Worm (Caenorhabditis elegans) whole organism, L1 larva: ENCODE results near the gene Y37E11AL.12.

Experiments used
- C16A3.4 ChIP-seq: fragments of 150-350 bp; optimal IDR thresholded peaks from 2 replicates; lab custom pipeline; 2014; ENCODE audit warnings: missing biosample characterization, missing genetic modification characterization
- C34B4.2 ChIP-seq: sonication (generic microtip); optimal IDR thresholded peaks from 2 replicates; lab custom pipeline; 2017; ENCODE audit warnings: mild to moderate bottlenecking, missing genetic modification characterization, missing compliant biosample characterization
- aha-1 ChIP-seq: fragments of 150-350 bp; optimal IDR thresholded peaks from 2 replicates; lab custom pipeline; 2014; ENCODE audit warnings: missing biosample characterization, missing genetic modification characterization
- alr-1 ChIP-seq: fragments of 200-800 bp; sonication (Bioruptor generic); optimal IDR thresholded peaks from 2 replicates; lab custom pipeline; 2018; ENCODE audit warnings: borderline replicate concordance, mild to moderate bottlenecking, missing genetic modification characterization, missing compliant biosample characterization
- aly-2 ChIP-seq: fragments of 150-350 bp; optimal IDR thresholded peaks from 2 replicates; lab custom pipeline; 2014; ENCODE audit warnings: missing biosample characterization, missing genetic modification characterization
- ama-1 ChIP-seq: fragments of 150-350 bp; optimal IDR thresholded peaks from 2 replicates; lab custom pipeline; 2014
- ceh-90 ChIP-seq: sonication (generic microtip); optimal IDR thresholded peaks from 2 replicates; lab custom pipeline; 2016; ENCODE audit warnings: missing genetic modification characterization, missing compliant biosample characterization
- ces-1 ChIP-seq: fragments of 150-350 bp; optimal IDR thresholded peaks from 2 replicates; lab custom pipeline; 2014; ENCODE audit warnings: missing biosample characterization, missing genetic modification reagents, missing genetic modification characterization
- dpl-1 ChIP-seq, 3 experiments: fragments of 150-350 bp in 2 of 3; sonication (generic microtip) in 1 of 3; optimal IDR thresholded peaks; 2 replicates each; lab custom pipeline; 2014 to 2017; ENCODE audit warnings: missing biosample characterization in 3 of 3, missing genetic modification characterization in 3 of 3, missing genetic modification reagents in 3 of 3
- dsc-1 ChIP-seq: sonication (generic microtip); optimal IDR thresholded peaks from 2 replicates; lab custom pipeline; 2016; ENCODE audit warnings: mild to moderate bottlenecking, missing genetic modification characterization, missing compliant biosample characterization
- efl-1 ChIP-seq, 4 experiments: fragments of 150-350 bp; optimal IDR thresholded peaks in 3 of 4; peaks in 1 of 4; 1 replicate in 1 of 4; 2 replicates in 3 of 4; lab custom pipeline; 2014; ENCODE audit warnings: missing biosample characterization in 2 of 4, missing genetic modification characterization in 2 of 4, missing genetic modification reagents in 2 of 4
- elt-2 ChIP-seq: sonication (generic microtip); optimal IDR thresholded peaks from 2 replicates; lab custom pipeline; 2016; ENCODE audit warnings: missing genetic modification characterization, mild to moderate bottlenecking, inconsistent platforms, missing compliant biosample characterization, missing genetic modification reagents
- ets-5 ChIP-seq: fragments of 200-800 bp; sonication (Bioruptor generic); IDR thresholded peaks from 2 replicates; pipeline ENCODE4 v1.3.6; 2022; ENCODE audit warnings: missing genetic modification characterization, missing compliant biosample characterization
- fkh-8 ChIP-seq: sonication (generic microtip); optimal IDR thresholded peaks from 2 replicates; lab custom pipeline; 2016; ENCODE audit warnings: mild to moderate bottlenecking, missing genetic modification characterization, missing compliant biosample characterization
- fos-1 ChIP-seq: fragments of 150-350 bp; optimal IDR thresholded peaks from 2 replicates; lab custom pipeline; 2014; ENCODE audit warnings: missing biosample characterization, missing genetic modification characterization
- irx-1 ChIP-seq: sonication (generic microtip); optimal IDR thresholded peaks from 2 replicates; lab custom pipeline; 2016; ENCODE audit warnings: missing genetic modification characterization, missing compliant biosample characterization
- isw-1 ChIP-seq: fragments of 200-800 bp; sonication (Bioruptor generic); IDR thresholded peaks from 2 replicates; pipeline ENCODE4 v1.3.6; 2022; ENCODE audit warnings: missing genetic modification characterization, missing compliant biosample characterization
- jun-1 ChIP-seq: fragments of 150-350 bp; optimal IDR thresholded peaks from 2 replicates; lab custom pipeline; 2014; ENCODE audit warnings: missing biosample characterization, missing genetic modification reagents, missing genetic modification characterization
- lin-14 ChIP-seq: fragments of 200-800 bp; sonication (Bioruptor generic); optimal IDR thresholded peaks from 2 replicates; lab custom pipeline; 2018; ENCODE audit warnings: mild to moderate bottlenecking, missing genetic modification characterization, moderate library complexity, missing compliant biosample characterization
- lin-35 ChIP-seq, 2 experiments: fragments of 150-350 bp; optimal IDR thresholded peaks; 2 replicates each; lab custom pipeline; 2014; ENCODE audit warnings: missing biosample characterization in 2 of 2, missing genetic modification characterization in 2 of 2, missing genetic modification reagents in 2 of 2
- lsy-2 ChIP-seq, 2 experiments: fragments of 150-350 bp; optimal IDR thresholded peaks; 2 replicates each; lab custom pipeline; 2014; ENCODE audit warnings: missing biosample characterization in 2 of 2, missing genetic modification characterization in 2 of 2
- mef-2 ChIP-seq: fragments of 150-350 bp; optimal IDR thresholded peaks from 2 replicates; lab custom pipeline; 2014; ENCODE audit warnings: missing biosample characterization, missing genetic modification characterization
- mep-1 ChIP-seq: fragments of 150-350 bp; optimal IDR thresholded peaks from 2 replicates; lab custom pipeline; 2014; ENCODE audit warnings: missing biosample characterization, missing genetic modification characterization
- nhr-12 ChIP-seq: sonication (generic microtip); optimal IDR thresholded peaks from 2 replicates; lab custom pipeline; 2017; ENCODE audit warnings: missing biosample characterization, missing genetic modification characterization
- nhr-20 ChIP-seq: sonication (generic microtip); optimal IDR thresholded peaks from 2 replicates; lab custom pipeline; 2016; ENCODE audit warnings: mild to moderate bottlenecking, missing genetic modification characterization, missing compliant biosample characterization
- nhr-237 ChIP-seq: fragments of 150-350 bp; optimal IDR thresholded peaks from 2 replicates; lab custom pipeline; 2014; ENCODE audit warnings: missing biosample characterization, missing genetic modification characterization
- nhr-71 ChIP-seq: sonication (generic microtip); optimal IDR thresholded peaks from 2 replicates; lab custom pipeline; 2016; ENCODE audit warnings: mild to moderate bottlenecking, missing genetic modification characterization, moderate library complexity, missing compliant biosample characterization
- nhr-76 ChIP-seq: sonication (generic microtip); optimal IDR thresholded peaks from 2 replicates; lab custom pipeline; 2017; ENCODE audit warnings: missing biosample characterization, missing genetic modification characterization
- nhr-84 ChIP-seq: sonication (generic microtip); optimal IDR thresholded peaks from 2 replicates; lab custom pipeline; 2017; ENCODE audit warnings: missing biosample characterization, missing genetic modification characterization
- nhr-85 ChIP-seq: sonication (generic microtip); peaks from one replicate; lab custom pipeline; 2016; ENCODE audit warnings: missing genetic modification characterization, inconsistent platforms, missing compliant biosample characterization
- rnt-1 ChIP-seq: sonication (generic microtip); optimal IDR thresholded peaks from 2 replicates; lab custom pipeline; 2016; ENCODE audit warnings: mild to moderate bottlenecking, missing genetic modification characterization, moderate library complexity, missing compliant biosample characterization
- snu-23 ChIP-seq: sonication (generic microtip); optimal IDR thresholded peaks from 2 replicates; lab custom pipeline; 2016; ENCODE audit warnings: missing genetic modification characterization, missing compliant biosample characterization
- sox-4 ChIP-seq: sonication (generic microtip); optimal IDR thresholded peaks from 2 replicates; lab custom pipeline; 2016; ENCODE audit warnings: missing genetic modification characterization, missing compliant biosample characterization
- sptf-1 ChIP-seq: fragments of 150-350 bp; optimal IDR thresholded peaks from 2 replicates; lab custom pipeline; 2014; ENCODE audit warnings: missing biosample characterization, missing genetic modification characterization
- sup-37 ChIP-seq: fragments of 200-800 bp; sonication (Bioruptor generic); optimal IDR thresholded peaks from 2 replicates; lab custom pipeline; 2018; ENCODE audit warnings: mild to moderate bottlenecking, missing genetic modification characterization, missing compliant biosample characterization
- tbx-2 ChIP-seq: sonication (generic microtip); optimal IDR thresholded peaks from 2 replicates; lab custom pipeline; 2016; ENCODE audit warnings: missing genetic modification characterization, missing compliant biosample characterization
- tlp-1 ChIP-seq: fragments of 150-350 bp; optimal IDR thresholded peaks from 2 replicates; lab custom pipeline; 2014; ENCODE audit warnings: missing biosample characterization, missing genetic modification characterization
- unc-30 ChIP-seq: sonication (generic microtip); optimal IDR thresholded peaks from 2 replicates; lab custom pipeline; 2017; ENCODE audit warnings: missing biosample characterization, missing genetic modification characterization
- unc-62 ChIP-seq: fragments of 150-350 bp; optimal IDR thresholded peaks from 2 replicates; lab custom pipeline; 2014; ENCODE audit warnings: missing biosample characterization, missing genetic modification reagents, missing genetic modification characterization
- unc-98 ChIP-seq: fragments of 200-800 bp; sonication (Bioruptor generic); IDR thresholded peaks from 2 replicates; pipeline ENCODE4 v1.3.6; 2022; ENCODE audit warnings: missing genetic modification characterization, missing compliant biosample characterization
- vab-15 ChIP-seq: sonication (generic microtip); optimal IDR thresholded peaks from 2 replicates; lab custom pipeline; 2017; ENCODE audit warnings: missing genotype, mild to moderate bottlenecking, missing genetic modification characterization, missing compliant biosample characterization
- ztf-11 ChIP-seq, 2 experiments: sonication (generic microtip); optimal IDR thresholded peaks; 2 replicates each; lab custom pipeline; 2016 to 2017; ENCODE audit warnings: missing genetic modification characterization in 2 of 2, missing biosample characterization in 1 of 2, missing compliant biosample characterization in 1 of 2

Y37E11AL.12 gene

ce11 chrIV:3701892-3702291 lies at the start of gene Y37E11AL.12:
Gene Y37E11AL.12, minus strand, starts transcription at chrIV:3701992.
- TF ChIP-seq nhr-85 = peak; percentile 52
- no peak for TF ChIP-seq dpl-1 (GFP tag; optimal IDR thresholded peaks at IDR 0.05; lab: Kevin White, UChicago)
- TF ChIP-seq efl-1 (optimal IDR thresholded peaks at IDR 0.05; lab: Kevin White, UChicago) = no peak
- peak in 1 of 2 experiments; percentile 6 for TF ChIP-seq efl-1 (GFP tag; optimal IDR thresholded peaks at IDR 0.05 in 1 of 2; lab: Kevin White, UChicago)

ce11 chrIV:3751001-3751400 lies 49.2 kb upstream of the Y37E11AL.12 start, which contains the start of gene ugt-45:
Gene ugt-45, minus strand, starts transcription at chrIV:3751101.
- TF ChIP-seq unc-98 (GFP tag; lab: Robert Waterston, UW) = no peak
- TF ChIP-seq ces-1 (GFP tag; lab: Kevin White, UChicago) = no peak
- TF ChIP-seq sptf-1 (tag; lab: Kevin White, UChicago) = no peak
- TF ChIP-seq elt-2 (tag; lab: Kevin White, UChicago) = no peak
- no peak for TF ChIP-seq C34B4.2 (tag; lab: Kevin White, UChicago)
- TF ChIP-seq tbx-2 (tag; lab: Kevin White, UChicago) = no peak

DNA sequence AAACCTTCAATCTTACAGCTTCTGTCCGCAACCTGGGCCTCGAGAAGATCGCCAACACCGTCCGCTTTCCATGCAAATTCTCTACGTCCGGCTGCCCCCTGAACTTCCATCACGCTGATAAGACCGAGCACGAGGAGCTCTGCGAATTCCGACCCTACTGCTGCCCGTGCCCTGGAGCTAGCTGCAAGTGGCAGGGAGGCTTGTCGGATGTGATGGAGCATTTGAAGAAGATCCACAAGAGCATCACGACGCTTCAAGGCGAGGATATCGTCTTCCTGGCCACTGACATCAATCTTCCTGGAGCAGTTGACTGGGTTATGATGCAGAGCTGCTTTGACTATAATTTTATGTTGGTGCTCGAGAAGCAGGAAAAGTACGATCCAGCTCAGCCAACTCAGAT lies 44.0 kb upstream of the Y37E11AL.12 start:
- TF ChIP-seq nhr-84 (tag; lab: Kevin White, UChicago) (no peak), lin-35 (GFP tag; optimal IDR thresholded peaks at IDR 0.05; lab: Kevin White, UChicago) (no peak), snu-23 (GFP tag; lab: Kevin White, UChicago) (no peak), sox-4 (tag; lab: Kevin White, UChicago) (no peak), vab-15 (tag; lab: Kevin White, UChicago) (no peak), lsy-2 (tag; optimal IDR thresholded peaks at IDR 0.05; lab: Kevin White, UChicago) (no peak), tlp-1 (no peak), ets-5 (GFP tag; lab: Robert Waterston, UW) (peak; percentile 86; the same call in 1 of the 2 replicates), nhr-12 (no peak), fkh-8 (tag; lab: Kevin White, UChicago) (no peak), efl-1 (optimal IDR thresholded peaks at IDR 0.05; lab: Kevin White, UChicago) (no peak), efl-1 (GFP tag; optimal IDR thresholded peaks at IDR 0.05 in 1 of 2; lab: Kevin White, UChicago) (peak in 1 of 2 experiments; percentile 72), ama-1 (no peak)
- TF ChIP-seq, all 84 proteins: peak for 2

DNA sequence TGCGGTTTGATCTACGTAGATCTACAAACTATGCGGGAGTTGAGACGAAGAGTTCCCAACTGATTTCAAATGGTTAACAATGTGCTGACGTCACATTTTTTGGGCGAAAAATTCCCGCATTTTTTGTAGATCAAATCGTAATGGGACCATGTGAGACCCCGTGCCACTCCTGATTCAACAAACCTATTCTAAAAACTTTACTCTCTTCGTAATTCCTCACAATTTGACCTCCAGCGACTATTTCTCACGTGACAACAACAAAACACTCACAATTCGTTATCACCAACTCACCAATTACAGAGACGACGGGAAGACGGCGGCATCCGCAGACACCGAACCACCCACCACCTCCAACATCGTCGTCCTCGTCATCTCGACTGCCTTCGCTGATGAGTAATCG lies 42.0 kb upstream of the Y37E11AL.12 start, which contains the start of gene siah-1:
Gene siah-1 (plus strand): TSS at position 301 of the 400 bp plus-strand sequence.
- peak in 1 of 2 experiments; percentile 42 for TF ChIP-seq lin-35 (GFP tag; optimal IDR thresholded peaks at IDR 0.05; lab: Kevin White, UChicago)
- no peak for TF ChIP-seq unc-30 (tag; lab: Kevin White, UChicago)

DNA sequence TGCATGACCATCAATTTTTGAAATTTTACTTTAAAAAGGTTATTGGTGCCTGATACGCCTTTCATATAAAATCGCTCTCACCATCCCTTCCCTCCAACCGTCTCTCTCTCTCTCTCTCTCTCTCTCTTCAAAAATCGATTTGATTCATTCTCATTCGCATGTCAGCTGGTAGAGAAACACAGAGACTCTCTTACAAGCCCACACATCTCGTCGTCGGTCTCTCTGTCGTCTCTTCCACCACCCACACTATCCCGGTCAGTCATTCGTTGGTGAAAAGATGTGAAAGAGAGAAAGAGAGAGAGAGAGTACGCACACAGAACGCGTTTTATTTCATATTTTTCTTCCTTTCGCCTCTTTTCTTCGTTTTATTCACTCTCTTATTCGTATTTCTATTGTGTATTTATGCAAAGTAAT lies 40.6 kb upstream of the Y37E11AL.12 start:
- TF ChIP-seq fos-1 (tag; lab: Kevin White, UChicago) (peak; percentile 84), unc-30 (tag; lab: Kevin White, UChicago) (no peak), efl-1 (optimal IDR thresholded peaks at IDR 0.05; lab: Kevin White, UChicago) (peak; percentile 83 to 93), efl-1 (GFP tag; optimal IDR thresholded peaks at IDR 0.05 in 1 of 2; lab: Kevin White, UChicago) (peak; percentile 57 to 95), sox-4 (tag; lab: Kevin White, UChicago) (peak; percentile 47), nhr-20 (tag; lab: Kevin White, UChicago) (peak; percentile 89), C16A3.4 (tag; lab: Kevin White, UChicago) (peak; percentile 79), rnt-1 (tag; lab: Kevin White, UChicago) (peak; percentile 89), nhr-237 (tag; lab: Kevin White, UChicago) (peak; percentile 80), sup-37 (GFP tag; lab: Kevin White, UChicago) (no peak), tlp-1 (no peak), lin-35 (GFP tag; optimal IDR thresholded peaks at IDR 0.05; lab: Kevin White, UChicago) (peak; percentile 75 to 81), ztf-11 (tag; optimal IDR thresholded peaks at IDR 0.05; lab: Kevin White, UChicago) (peak in 1 of 2 experiments; percentile 27), tbx-2 (tag; lab: Kevin White, UChicago) (peak; percentile 83), lin-14 (GFP tag; lab: Kevin White, UChicago) (peak; percentile 98), ces-1 (GFP tag; lab: Kevin White, UChicago) (no peak), nhr-76 (tag; lab: Kevin White, UChicago) (no peak), nhr-71 (tag; lab: Kevin White, UChicago) (peak; percentile 94), alr-1 (tag; lab: Kevin White, UChicago) (no peak), aly-2 (tag; lab: Kevin White, UChicago) (peak; percentile 57), irx-1 (peak; percentile 73), unc-62 (GFP tag; lab: Kevin White, UChicago) (no peak), ama-1 (peak; percentile 19), mef-2 (tag; lab: Kevin White, UChicago) (peak; percentile 53), lsy-2 (tag; optimal IDR thresholded peaks at IDR 0.05; lab: Kevin White, UChicago) (peak; percentile 80 to 91), aha-1 (tag; lab: Kevin White, UChicago) (peak; percentile 39), ceh-90 (tag; lab: Kevin White, UChicago) (no peak), unc-98 (GFP tag; lab: Robert Waterston, UW) (no peak), dsc-1 (tag; lab: Kevin White, UChicago) (peak; percentile 68), isw-1 (GFP tag; lab: Robert Waterston, UW) (peak; percentile 71), jun-1 (tag; lab: Kevin White, UChicago) (peak; percentile 83), mep-1 (tag; lab: Kevin White, UChicago) (peak; percentile 82)
